Worm (Caenorhabditis elegans): Measurements from ENCODE around the gene arx-6.

arx-6 gene

DNA sequence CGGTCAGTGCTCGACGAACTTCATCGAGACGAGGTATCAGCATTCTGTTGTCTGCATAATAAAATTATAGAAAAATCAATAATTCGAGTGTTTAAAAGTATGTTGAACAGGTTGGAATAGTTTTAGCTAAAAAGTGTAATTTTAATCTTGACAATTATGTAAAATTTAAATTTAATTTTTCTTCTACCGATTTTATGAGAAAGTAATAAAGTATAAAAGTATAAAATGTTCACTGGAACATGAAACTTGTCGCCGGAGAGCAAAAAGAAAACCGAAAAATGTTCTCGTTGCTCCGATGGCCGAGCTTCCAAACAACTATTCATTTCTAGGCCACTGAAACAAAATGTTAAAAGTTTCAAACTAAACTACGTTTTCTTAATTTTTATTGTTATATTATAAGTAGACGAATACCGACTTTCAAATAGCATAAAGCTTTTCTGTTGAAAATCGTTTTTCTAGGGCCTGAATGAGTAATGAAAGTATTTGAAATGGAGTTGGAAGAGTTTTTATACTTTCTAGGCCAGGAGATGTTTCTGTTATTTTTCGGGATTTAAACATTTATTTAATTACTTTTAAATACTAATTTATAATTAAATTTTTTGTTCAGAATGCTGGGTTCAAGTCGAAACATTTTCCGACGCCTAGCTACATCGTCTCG, 16.6 kb upstream of the arx-6 start, which contains the start of the genes C35D10.10 and C35D10.5:
Gene C35D10.10, minus strand, starts transcription at position 51 of the 658 bp plus-strand sequence.
Gene C35D10.5, plus strand, starts transcription at position 608 of the 658 bp plus-strand sequence.
- TF ChIP-seq nhr-71 (tag; optimal IDR thresholded peaks at IDR 0.05): peak; percentile 34
- TF ChIP-seq nhr-20 (tag; optimal IDR thresholded peaks at IDR 0.05): peak; percentile 12
- TF ChIP-seq nhr-90 (tag; optimal IDR thresholded peaks at IDR 0.05; ENCODE audit: poor library complexity): peak; percentile 48
- peak; percentile 4 for TF ChIP-seq snu-23 (GFP tag; optimal IDR thresholded peaks at IDR 0.05)
- peak; percentile 81 for TF ChIP-seq ceh-90 (tag; optimal IDR thresholded peaks at IDR 0.05)
- TF ChIP-seq lsy-2 (tag; optimal IDR thresholded peaks at IDR 0.05): peak in 1 of 2 experiments; percentile 35
- peak; percentile 62 for TF ChIP-seq lir-3 (tag; optimal IDR thresholded peaks at IDR 0.05; ENCODE audit: poor library complexity)
- peak; percentile 7 for TF ChIP-seq dsc-1 (tag; optimal IDR thresholded peaks at IDR 0.05)
- TF ChIP-seq tbx-2 (tag; optimal IDR thresholded peaks at IDR 0.05): peak; percentile 20
- peak; percentile 33 for TF ChIP-seq irx-1 (tag; optimal IDR thresholded peaks at IDR 0.05)
- TF ChIP-seq ztf-11 (tag; optimal IDR thresholded peaks at IDR 0.05): peak in 1 of 2 experiments; percentile 39
- TF ChIP-seq tlp-1 (tag; optimal IDR thresholded peaks at IDR 0.05): no peak
- peak in 2 of 3 experiments; percentile 4 to 17 for TF ChIP-seq dpl-1 (GFP tag; optimal IDR thresholded peaks at IDR 0.05)
- TF ChIP-seq F16B12.6 (tag; optimal IDR thresholded peaks at IDR 0.05): no peak
- no peak for TF ChIP-seq nhr-237 (tag; optimal IDR thresholded peaks at IDR 0.05)
- no peak for TF ChIP-seq zag-1 (tag; optimal IDR thresholded peaks at IDR 0.05)
- no peak for TF ChIP-seq ets-5 (GFP tag; IDR thresholded peaks at IDR 0.05)
- peak; percentile 8 for TF ChIP-seq rnt-1 (tag; optimal IDR thresholded peaks at IDR 0.05)
- TF ChIP-seq efl-1 (optimal IDR thresholded peaks at IDR 0.05): no peak
- peak in 1 of 2 experiments; percentile 27 for TF ChIP-seq efl-1 (GFP tag; optimal IDR thresholded peaks at IDR 0.05 in 1 of 2)
- peak; percentile 42 for TF ChIP-seq nhr-47 (tag; optimal IDR thresholded peaks at IDR 0.05)

- TF ChIP-seq swsn-7 (tag; optimal IDR thresholded peaks at IDR 0.05) (no peak), fkh-4 (tag; optimal IDR thresholded peaks at IDR 0.05; ENCODE audit: borderline replicate concordance) (no peak), lin-15B (tag; optimal IDR thresholded peaks at IDR 0.05) (no peak), aly-2 (tag; optimal IDR thresholded peaks at IDR 0.05) (no peak), unc-98 (GFP tag; IDR thresholded peaks at IDR 0.05) (no peak), lin-13 (GFP tag; optimal IDR thresholded peaks at IDR 0.05) (no peak), ceh-63 (GFP tag; optimal IDR thresholded peaks at IDR 0.05) (no peak), nhr-19 (GFP tag; conservative IDR thresholded peaks at IDR 0.05) (no peak), isw-1 (GFP tag; IDR thresholded peaks at IDR 0.05) (no peak), elt-3 (tag; optimal IDR thresholded peaks at IDR 0.05) (no peak), unc-30 (tag; optimal IDR thresholded peaks at IDR 0.05) (no peak)
These were observed 15.3 kb upstream of the arx-6 start, which contains the start of gene coq-8 for ce11 chrIII:4863127-4863526. coq-8 (plus strand) TSS chrIII:4863427.

ce11 chrIII:4866762-4867161, 11.7 kb upstream of the arx-6 start, which contains the start of gene C35D10.17:
C35D10.17 (plus strand) TSS chrIII:4867062.
- TF ChIP-seq elt-2 (tag; optimal IDR thresholded peaks at IDR 0.05) (no peak), C04F5.9 (tag; optimal IDR thresholded peaks at IDR 0.05) (no peak), rnt-1 (tag; optimal IDR thresholded peaks at IDR 0.05) (no peak), hpl-2 (GFP tag; optimal IDR thresholded peaks at IDR 0.05) (no peak), C34B4.2 (tag; optimal IDR thresholded peaks at IDR 0.05) (no peak), dsc-1 (tag; optimal IDR thresholded peaks at IDR 0.05) (no peak), unc-130 (tag; optimal IDR thresholded peaks at IDR 0.05) (no peak), ceh-88 (GFP tag; IDR thresholded peaks at IDR 0.05) (no peak), ceh-8 (GFP tag; optimal IDR thresholded peaks at IDR 0.05) (no peak)

All from whole organism, L1 larva.